Worm (Caenorhabditis elegans) whole organism, mixed stage, embryonic: ENCODE results near the gene F15A4.2.

Experiments used
- pha-4 ChIP-seq: fragments of 150-350 bp; optimal IDR thresholded peaks from 2 replicates; lab custom pipeline; 2018; ENCODE audit warnings: missing biosample characterization, missing genetic modification reagents, missing genetic modification characterization
- snpc-4 ChIP-seq: fragments of 150-350 bp; optimal IDR thresholded peaks from 2 replicates; lab custom pipeline; 2014; ENCODE audit warnings: missing biosample characterization, missing genetic modification characterization

DNA sequence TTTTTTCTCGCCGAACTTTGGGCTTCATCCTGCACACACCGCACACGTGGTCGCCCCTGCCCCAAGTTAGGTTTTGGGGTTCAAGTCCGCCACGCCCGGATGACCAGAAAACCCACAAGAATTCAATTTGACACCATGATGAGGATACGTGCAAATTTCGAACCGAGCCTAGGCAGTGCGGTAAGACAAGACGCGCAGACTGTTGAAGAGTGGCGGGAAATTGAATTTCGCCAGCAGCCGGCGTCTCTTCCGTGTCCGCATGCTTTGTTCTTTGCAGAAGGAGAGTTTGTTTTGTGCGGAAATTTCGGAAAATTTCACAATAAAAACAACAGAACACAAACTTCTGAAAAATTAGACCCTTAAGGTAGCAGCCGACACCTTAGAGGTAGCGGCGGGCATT, 37.6 kb downstream of the F15A4.2 start:
- TF ChIP-seq snpc-4 (no peak), pha-4 (no peak)
